Worm (Caenorhabditis elegans) whole organism, L3 larva: ENCODE data around the gene ins-16.

Experiments
- ceh-82 ChIP-seq: fragments of 150-350 bp; optimal IDR thresholded peaks from 2 replicates; lab custom pipeline; 2014; ENCODE audit warnings: missing biosample characterization, missing genetic modification characterization
- elt-3 ChIP-seq, 3 experiments: fragments of 150-350 bp in 1 of 3; sonication (generic microtip) in 2 of 3; optimal IDR thresholded peaks; 2 replicates in 2 of 3; 4 replicates in 1 of 3; lab custom pipeline; 2014 to 2017; ENCODE audit warnings: missing biosample characterization in 3 of 3, missing genetic modification characterization in 3 of 3
- fkh-10 ChIP-seq: sonication (generic microtip); optimal IDR thresholded peaks from 2 replicates; lab custom pipeline; 2017; ENCODE audit warnings: missing biosample characterization, missing genetic modification reagents, missing genetic modification characterization
- lin-39 ChIP-seq: fragments of 150-350 bp; optimal IDR thresholded peaks from 2 replicates; lab custom pipeline; 2018; ENCODE audit warnings: missing biosample characterization, missing genetic modification reagents, missing genetic modification characterization
- nfya-1 ChIP-seq: sonication (generic microtip); optimal IDR thresholded peaks from 2 replicates; lab custom pipeline; 2017; ENCODE audit warnings: missing genetic modification characterization, mild to moderate bottlenecking, missing compliant biosample characterization, antibody characterized with exemption, moderate library complexity; ENCODE audit not compliant: insufficient read depth
- snpc-4 ChIP-seq: fragments of 150-350 bp; optimal IDR thresholded peaks from 2 replicates; lab custom pipeline; 2014; ENCODE audit warnings: missing biosample characterization, missing genetic modification characterization
- tbx-2 ChIP-seq: sonication (generic microtip); optimal IDR thresholded peaks from 2 replicates; lab custom pipeline; 2016; ENCODE audit warnings: mild to moderate bottlenecking, missing genetic modification characterization, missing compliant biosample characterization
- unc-39 ChIP-seq: sonication (generic microtip); optimal IDR thresholded peaks from 4 replicates; lab custom pipeline; 2017; ENCODE audit warnings: missing biosample characterization, missing genetic modification characterization

- TF ChIP-seq unc-39: no peak
- TF ChIP-seq lin-39 (tag; lab: Kevin White, UChicago): no peak
- no peak for TF ChIP-seq snpc-4
- no peak for TF ChIP-seq fkh-10 (GFP tag; lab: Kevin White, UChicago)
- no peak for TF ChIP-seq ceh-82 (tag; lab: Kevin White, UChicago)
- TF ChIP-seq tbx-2 (tag; lab: Kevin White, UChicago): no peak
- TF ChIP-seq nfya-1 (tag; lab: Kevin White, UChicago): no peak
- TF ChIP-seq elt-3 (tag; optimal IDR thresholded peaks at IDR 0.05; lab: Kevin White, UChicago): no peak
These were observed 37.4 kb upstream of the ins-16 start for ce11 chrIII:2098185-2098584.
